Worm (Caenorhabditis elegans) whole organism, L2 larva: ENCODE data around the gene C02F12.8.

Source experiments
- ZK546.5 ChIP-seq: sonication (generic microtip); optimal IDR thresholded peaks from 2 replicates; lab custom pipeline; 2017; ENCODE audit warnings: missing biosample characterization, missing genetic modification characterization
- ama-1 ChIP-seq: fragments of 150-350 bp; optimal IDR thresholded peaks from 2 replicates; lab custom pipeline; 2018; ENCODE audit warnings: inconsistent platforms
- lin-11 ChIP-seq: fragments of 150-350 bp; sonication (generic microtip); optimal IDR thresholded peaks from 2 replicates; lab custom pipeline; 2014; ENCODE audit warnings: missing biosample characterization, missing genetic modification characterization, inconsistent platforms, mixed read lengths
- mbf-1 ChIP-seq: sonication (generic microtip); optimal IDR thresholded peaks from 2 replicates; lab custom pipeline; 2017; ENCODE audit warnings: missing biosample characterization, missing genetic modification characterization
- sem-4 ChIP-seq: fragments of 150-350 bp; optimal IDR thresholded peaks from 2 replicates; lab custom pipeline; 2014; ENCODE audit warnings: missing biosample characterization, missing genetic modification reagents, missing genetic modification characterization
- ztf-1 ChIP-seq: fragments of 200-800 bp; sonication (Bioruptor generic); conservative IDR thresholded peaks from 2 replicates; pipeline ENCODE4 v1.3.6; 2022; ENCODE audit warnings: missing genetic modification characterization, missing compliant biosample characterization

DNA sequence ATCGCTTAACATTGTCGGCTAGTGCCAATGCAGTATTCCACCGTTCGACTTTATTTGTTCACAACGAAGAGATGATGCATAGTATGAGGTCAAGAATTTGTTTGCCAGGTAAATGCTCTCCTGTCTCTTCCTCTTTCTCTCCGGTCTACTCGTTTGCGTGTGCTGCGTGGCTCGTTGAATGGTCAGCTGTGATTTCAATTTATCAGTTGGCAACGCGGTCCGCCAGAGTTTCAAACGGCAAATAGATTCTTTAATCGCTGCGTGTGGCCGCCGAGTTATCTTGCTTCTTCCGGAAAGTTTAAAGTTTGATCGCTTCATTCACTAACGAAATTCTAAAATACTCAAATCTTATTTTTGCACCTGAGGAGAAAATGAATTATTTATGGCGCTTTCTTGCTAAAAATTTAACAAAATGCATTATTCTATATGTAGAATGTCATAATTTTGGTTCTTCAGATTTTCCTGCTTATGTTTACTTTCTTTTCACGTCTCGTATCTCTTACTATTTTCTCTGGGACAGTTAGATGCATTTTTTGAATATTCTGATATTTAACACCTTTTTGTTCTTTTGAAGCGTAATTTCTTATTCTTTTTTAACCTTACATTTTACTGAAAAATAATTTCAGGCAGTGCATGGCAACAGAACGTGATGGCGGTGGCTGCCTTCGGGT is 12.4 kb downstream of the C02F12.8 start, which contains the start of gene tsp-17:
- TF ChIP-seq ama-1 (lab: Kevin White, UChicago) = no peak
- no peak for TF ChIP-seq mbf-1 (tag; lab: Kevin White, UChicago)
- no peak for TF ChIP-seq sem-4 (tag; lab: Kevin White, UChicago)
- TF ChIP-seq lin-11 = no peak
- no peak for TF ChIP-seq ZK546.5
- no peak for TF ChIP-seq ztf-1
